Worm (Caenorhabditis elegans) whole organism, early embryonic: ENCODE data around the gene egas-3.

ENCODE experiments used
- B0310.2 ChIP-seq: sonication (generic microtip); optimal IDR thresholded peaks from 2 replicates; lab custom pipeline; 2016; ENCODE audit warnings: mild to moderate bottlenecking, missing genetic modification characterization, missing compliant biosample characterization
- F13C5.2 ChIP-seq: sonication (generic microtip); optimal IDR thresholded peaks from 2 replicates; lab custom pipeline; 2017; ENCODE audit warnings: mild to moderate bottlenecking, missing genetic modification characterization, inconsistent platforms, missing compliant biosample characterization
- aly-1 ChIP-seq: sonication (generic microtip); optimal IDR thresholded peaks from 2 replicates; lab custom pipeline; 2016; ENCODE audit warnings: missing genetic modification characterization, missing compliant biosample characterization
- ama-1 ChIP-seq: fragments of 150-350 bp; optimal IDR thresholded peaks from 2 replicates; lab custom pipeline; 2014
- ceh-13 ChIP-seq: fragments of 200-800 bp; sonication (Bioruptor generic); optimal IDR thresholded peaks from 2 replicates; lab custom pipeline; 2018; ENCODE audit warnings: mild to moderate bottlenecking, missing genetic modification characterization, missing compliant biosample characterization
- ceh-36 ChIP-seq: sonication (generic microtip); optimal IDR thresholded peaks from 2 replicates; lab custom pipeline; 2016; ENCODE audit warnings: missing genetic modification characterization, inconsistent platforms, missing compliant biosample characterization
- ets-7 ChIP-seq: sonication (generic microtip); optimal IDR thresholded peaks from 2 replicates; lab custom pipeline; 2016; ENCODE audit warnings: missing genotype, missing genetic modification characterization, missing compliant biosample characterization
- hmg-4 ChIP-seq: fragments of 200-800 bp; sonication (Bioruptor generic); optimal IDR thresholded peaks from 2 replicates; lab custom pipeline; 2018; ENCODE audit warnings: mild to moderate bottlenecking, missing genetic modification characterization, missing compliant biosample characterization
- pes-1 ChIP-seq: fragments of 200-800 bp; sonication (Bioruptor generic); IDR thresholded peaks from 2 replicates; pipeline ENCODE4 v1.3.6; 2022; ENCODE audit warnings: missing genetic modification reagents, missing genetic modification characterization, missing compliant biosample characterization
- sea-1 ChIP-seq: fragments of 200-800 bp; sonication (Bioruptor generic); conservative IDR thresholded peaks from 2 replicates; pipeline ENCODE4 v1.3.6; 2022; ENCODE audit warnings: missing genetic modification characterization, missing compliant biosample characterization
- tbx-37 ChIP-seq: fragments of 200-800 bp; sonication (Bioruptor generic); conservative IDR thresholded peaks from 2 replicates; pipeline ENCODE4 v1.3.6; 2022; ENCODE audit warnings: missing genetic modification reagents, missing genetic modification characterization, missing compliant biosample characterization

- TF ChIP-seq ceh-13 (no peak), ama-1 (no peak), hmg-4 (GFP tag; lab: Kevin White, UChicago) (no peak), ets-7 (tag; lab: Kevin White, UChicago) (no peak), sea-1 (no peak), pes-1 (GFP tag; lab: Robert Waterston, UW) (no peak), ceh-36 (tag; lab: Kevin White, UChicago) (no peak), F13C5.2 (tag; lab: Kevin White, UChicago) (no peak), tbx-37 (no peak), B0310.2 (tag; lab: Kevin White, UChicago) (no peak), aly-1 (tag; lab: Kevin White, UChicago) (no peak)
These were observed 48.4 kb upstream of the egas-3 start, which contains the start of gene Y69H2.17 for ce11 chrV:18684455-18684987.
